Worm (Caenorhabditis elegans) whole organism, early embryonic: ENCODE results near the gene rbm-22.

ENCODE experiments used
- F13C5.2 ChIP-seq: sonication (generic microtip); optimal IDR thresholded peaks from 2 replicates; lab custom pipeline; 2017; ENCODE audit warnings: mild to moderate bottlenecking, missing genetic modification characterization, inconsistent platforms, missing compliant biosample characterization
- aly-1 ChIP-seq: sonication (generic microtip); optimal IDR thresholded peaks from 2 replicates; lab custom pipeline; 2016; ENCODE audit warnings: missing genetic modification characterization, missing compliant biosample characterization
- ama-1 ChIP-seq: fragments of 150-350 bp; optimal IDR thresholded peaks from 2 replicates; lab custom pipeline; 2014
- ceh-13 ChIP-seq: fragments of 200-800 bp; sonication (Bioruptor generic); optimal IDR thresholded peaks from 2 replicates; lab custom pipeline; 2018; ENCODE audit warnings: mild to moderate bottlenecking, missing genetic modification characterization, missing compliant biosample characterization
- ceh-36 ChIP-seq: sonication (generic microtip); optimal IDR thresholded peaks from 2 replicates; lab custom pipeline; 2016; ENCODE audit warnings: missing genetic modification characterization, inconsistent platforms, missing compliant biosample characterization
- ets-7 ChIP-seq: sonication (generic microtip); optimal IDR thresholded peaks from 2 replicates; lab custom pipeline; 2016; ENCODE audit warnings: missing genotype, missing genetic modification characterization, missing compliant biosample characterization
- flt-1 ChIP-seq: fragments of 200-800 bp; sonication (Bioruptor generic); IDR thresholded peaks from 2 replicates; pipeline ENCODE4 v1.3.6; 2022; ENCODE audit warnings: missing genetic modification characterization, missing compliant biosample characterization
- hmg-4 ChIP-seq: fragments of 200-800 bp; sonication (Bioruptor generic); optimal IDR thresholded peaks from 2 replicates; lab custom pipeline; 2018; ENCODE audit warnings: mild to moderate bottlenecking, missing genetic modification characterization, missing compliant biosample characterization
- hnd-1 ChIP-seq: sonication (generic microtip); optimal IDR thresholded peaks from 2 replicates; lab custom pipeline; 2016; ENCODE audit warnings: missing genetic modification characterization, missing compliant biosample characterization
- pes-1 ChIP-seq: fragments of 200-800 bp; sonication (Bioruptor generic); IDR thresholded peaks from 2 replicates; pipeline ENCODE4 v1.3.6; 2022; ENCODE audit warnings: missing genetic modification reagents, missing genetic modification characterization, missing compliant biosample characterization
- scrt-1 ChIP-seq: fragments of 200-800 bp; sonication (Bioruptor generic); IDR thresholded peaks from 2 replicates; pipeline ENCODE4 v1.3.6; 2022; ENCODE audit warnings: missing genetic modification characterization, missing compliant biosample characterization
- sea-1 ChIP-seq: fragments of 200-800 bp; sonication (Bioruptor generic); conservative IDR thresholded peaks from 2 replicates; pipeline ENCODE4 v1.3.6; 2022; ENCODE audit warnings: missing genetic modification characterization, missing compliant biosample characterization
- tbx-11 ChIP-seq: fragments of 200-800 bp; sonication (Bioruptor generic); IDR thresholded peaks from 2 replicates; pipeline ENCODE4 v1.3.6; 2022; ENCODE audit warnings: missing genetic modification characterization, missing compliant biosample characterization
- tra-4 ChIP-seq: sonication (generic microtip); optimal IDR thresholded peaks from 2 replicates; lab custom pipeline; 2017; ENCODE audit warnings: missing genetic modification characterization, missing compliant biosample characterization

- TF ChIP-seq tbx-11 (GFP tag; lab: Robert Waterston, UW) (no peak), ama-1 (no peak), pes-1 (GFP tag; lab: Robert Waterston, UW) (no peak), sea-1 (GFP tag; lab: Robert Waterston, UW) (no peak), flt-1 (no peak), F13C5.2 (no peak), scrt-1 (GFP tag; lab: Robert Waterston, UW) (no peak), ceh-13 (GFP tag; lab: Kevin White, UChicago) (no peak), ets-7 (no peak), aly-1 (peak; percentile 46), hmg-4 (no peak), tra-4 (no peak), ceh-36 (no peak), hnd-1 (tag; lab: Kevin White, UChicago) (no peak)
These were observed 40.1 kb upstream of the rbm-22 start for ce11 chrIV:10820837-10821671.
